Fruit fly (Drosophila melanogaster) whole organism, embryonic: ENCODE data around the gene Ndfip.

Experiments used
- Aef1 ChIP-seq: fragments of 200-800 bp; sonication (Bioruptor generic); IDR thresholded peaks from 3 replicates; pipeline ENCODE4 v1.3.6; 2022; ENCODE audit warnings: missing biosample characterization, missing genetic modification characterization
- Antp ChIP-seq: fragments of 200-800 bp; sonication (Bioruptor generic); optimal IDR thresholded peaks from 3 replicates; lab custom pipeline; 2016; ENCODE audit warnings: missing biosample characterization, missing genetic modification characterization
- Bgb ChIP-seq: fragments of 200-800 bp; sonication (Bioruptor generic); IDR thresholded peaks from 2 replicates; pipeline ENCODE4 v1.3.6; 2022; ENCODE audit warnings: missing biosample characterization, missing genetic modification characterization; ENCODE audit not compliant: partially characterized antibody
- CG10462 ChIP-seq: fragments of 200-800 bp; sonication (Bioruptor generic); optimal IDR thresholded peaks from 2 replicates; lab custom pipeline; 2016; ENCODE audit warnings: missing biosample characterization, missing genetic modification characterization
- CG11247 ChIP-seq: fragments of 200-800 bp; sonication (Bioruptor generic); IDR thresholded peaks from 2 replicates; pipeline ENCODE4 v1.3.6; 2022; ENCODE audit warnings: missing biosample characterization, missing genetic modification characterization
- CG12071 ChIP-seq: fragments of 200-800 bp; sonication (Bioruptor generic); optimal IDR thresholded peaks from 3 replicates; lab custom pipeline; 2018; ENCODE audit warnings: missing biosample characterization, mild to moderate bottlenecking, missing genetic modification characterization
- CG12219 ChIP-seq: fragments of 200-800 bp; sonication (Bioruptor generic); optimal IDR thresholded peaks from 3 replicates; lab custom pipeline; 2018; ENCODE audit warnings: missing biosample characterization, mild to moderate bottlenecking, missing genetic modification characterization
- CG1233 ChIP-seq: fragments of 200-800 bp; sonication (Bioruptor generic); optimal IDR thresholded peaks from 4 replicates; lab custom pipeline; 2018; ENCODE audit warnings: missing biosample characterization, mild to moderate bottlenecking, missing genetic modification characterization
- CG12391 ChIP-seq: fragments of 200-800 bp; sonication (Bioruptor generic); optimal IDR thresholded peaks from 3 replicates; lab custom pipeline; 2018; ENCODE audit warnings: missing biosample characterization, mild to moderate bottlenecking, missing genetic modification characterization, moderate library complexity
- CG12744 ChIP-seq: fragments of 200-800 bp; sonication (Bioruptor generic); optimal IDR thresholded peaks from 2 replicates; lab custom pipeline; 2016; ENCODE audit warnings: missing biosample characterization, missing genetic modification characterization
- CG14014 ChIP-seq: fragments of 200-800 bp; sonication (Bioruptor generic); IDR thresholded peaks from 2 replicates; pipeline ENCODE4 v1.3.6; 2022; ENCODE audit warnings: missing biosample characterization, missing genetic modification characterization
- CG14441 ChIP-seq: fragments of 200-800 bp; sonication (Bioruptor generic); IDR thresholded peaks from 2 replicates; pipeline ENCODE4 v1.3.6; 2022; ENCODE audit warnings: missing biosample characterization, missing genetic modification characterization
- CG14965 ChIP-seq: fragments of 200-800 bp; sonication (Bioruptor generic); optimal IDR thresholded peaks from 2 replicates; lab custom pipeline; 2016; ENCODE audit warnings: missing biosample characterization, missing genetic modification characterization, borderline replicate concordance
- CG15601 ChIP-seq: fragments of 200-800 bp; sonication (Bioruptor generic); optimal IDR thresholded peaks from 3 replicates; lab custom pipeline; 2019; ENCODE audit warnings: missing biosample characterization, mild to moderate bottlenecking, missing genetic modification characterization, moderate library complexity
- CG1602 ChIP-seq: fragments of 200-800 bp; sonication (Bioruptor generic); optimal IDR thresholded peaks from 3 replicates; lab custom pipeline; 2016; ENCODE audit warnings: missing biosample characterization, missing genetic modification characterization
- CG17328 ChIP-seq: fragments of 200-800 bp; sonication (Bioruptor generic); IDR thresholded peaks from 2 replicates; pipeline ENCODE4 v1.3.6; 2022; ENCODE audit warnings: missing biosample characterization, missing genetic modification characterization
- CG31365 ChIP-seq: fragments of 200-800 bp; sonication (Bioruptor generic); optimal IDR thresholded peaks from 2 replicates; lab custom pipeline; 2018; ENCODE audit warnings: missing biosample characterization, mild to moderate bottlenecking, missing genetic modification characterization
- CG4707 ChIP-seq: fragments of 200-800 bp; sonication (Bioruptor generic); optimal IDR thresholded peaks from 2 replicates; lab custom pipeline; 2018; ENCODE audit warnings: missing biosample characterization, mild to moderate bottlenecking, missing genetic modification characterization, moderate library complexity
- CG5245 ChIP-seq: fragments of 200-800 bp; sonication (Bioruptor generic); optimal IDR thresholded peaks from 3 replicates; lab custom pipeline; 2016; ENCODE audit warnings: missing biosample characterization, missing genetic modification characterization
- CG6654 ChIP-seq: fragments of 200-800 bp; sonication (Bioruptor generic); optimal IDR thresholded peaks from 2 replicates; lab custom pipeline; 2017; ENCODE audit warnings: missing biosample characterization, mild to moderate bottlenecking, missing genetic modification characterization
- CG7357 ChIP-seq: fragments of 200-800 bp; sonication (Bioruptor generic); IDR thresholded peaks from 3 replicates; pipeline ENCODE4 v1.3.6; 2022; ENCODE audit warnings: missing biosample characterization, missing genetic modification characterization
- CG7786 ChIP-seq: fragments of 200-800 bp; sonication (Bioruptor generic); optimal IDR thresholded peaks from 2 replicates; lab custom pipeline; 2016; ENCODE audit warnings: missing biosample characterization, missing genetic modification characterization
- CG8478 ChIP-seq: fragments of >200 bp; optimal IDR thresholded peaks from 2 replicates; lab custom pipeline; 2018
- CTCF ChIP-seq: fragments of 200-800 bp; sonication (Bioruptor generic); optimal IDR thresholded peaks from 2 replicates; lab custom pipeline; 2017; ENCODE audit warnings: missing biosample characterization, mild to moderate bottlenecking, missing genetic modification characterization, moderate library complexity
- Eip74EF ChIP-seq, 2 experiments: fragments of 200-800 bp in 1 of 2; fragments of >200 bp in 1 of 2; sonication (Bioruptor generic) in 1 of 2; optimal IDR thresholded peaks; 2 replicates each; lab custom pipeline; 2017 to 2019; ENCODE audit warnings: missing biosample characterization in 2 of 2, missing genetic modification characterization in 2 of 2, mild to moderate bottlenecking in 1 of 2, moderate library complexity in 1 of 2
- Fer1 ChIP-seq: fragments of 200-800 bp; sonication (Bioruptor generic); optimal IDR thresholded peaks from 2 replicates; lab custom pipeline; 2017; ENCODE audit warnings: missing biosample characterization, mild to moderate bottlenecking, missing genetic modification characterization
- HHEX ChIP-seq: fragments of 200-800 bp; sonication (Bioruptor generic); optimal IDR thresholded peaks from 3 replicates; lab custom pipeline; 2017; ENCODE audit warnings: missing biosample characterization, mild to moderate bottlenecking, missing genetic modification characterization, missing genetic modification reagents
- MESR4 ChIP-seq: fragments of 200-800 bp; sonication (Bioruptor generic); optimal IDR thresholded peaks from 2 replicates; lab custom pipeline; 2018; ENCODE audit warnings: missing biosample characterization, mild to moderate bottlenecking, missing genetic modification characterization, moderate library complexity
- Nf-YC ChIP-seq: fragments of 200-800 bp; optimal IDR thresholded peaks from 3 replicates; lab custom pipeline; 2019; ENCODE audit warnings: missing biosample characterization, mild to moderate bottlenecking, missing genetic modification characterization, moderate library complexity
- Rfx ChIP-seq: fragments of 200-800 bp; sonication (Bioruptor generic); IDR thresholded peaks from 2 replicates; pipeline ENCODE4 v1.3.6; 2022; ENCODE audit warnings: missing biosample characterization, missing genetic modification characterization
- Sry-δ ChIP-seq: fragments of 200-800 bp; sonication (Bioruptor generic); optimal IDR thresholded peaks from 2 replicates; lab custom pipeline; 2016; ENCODE audit warnings: missing biosample characterization, missing genetic modification characterization
- Vsx1 ChIP-seq: fragments of 200-800 bp; sonication (Bioruptor generic); optimal IDR thresholded peaks from 2 replicates; lab custom pipeline; 2017; ENCODE audit warnings: missing biosample characterization, mild to moderate bottlenecking, missing genetic modification characterization, missing genetic modification reagents
- ato ChIP-seq: fragments of 200-800 bp; sonication (Bioruptor generic); IDR thresholded peaks from 2 replicates; pipeline ENCODE4 v1.3.6; 2022; ENCODE audit warnings: missing biosample characterization, missing genetic modification characterization; ENCODE audit not compliant: partially characterized antibody
- chm ChIP-seq: fragments of 200-800 bp; sonication (Bioruptor generic); IDR thresholded peaks from 2 replicates; pipeline ENCODE4 v1.3.6; 2022; ENCODE audit warnings: missing biosample characterization, missing genetic modification characterization
- crc ChIP-seq: fragments of 200-800 bp; sonication (Bioruptor generic); optimal IDR thresholded peaks from 2 replicates; lab custom pipeline; 2016; ENCODE audit warnings: missing biosample characterization, missing genetic modification characterization
- crol ChIP-seq: fragments of 200-800 bp; sonication (Bioruptor generic); IDR thresholded peaks from 2 replicates; pipeline ENCODE4 v1.3.6; 2022; ENCODE audit warnings: missing biosample characterization, missing genetic modification characterization
- ems ChIP-seq: fragments of 200-800 bp; sonication (Bioruptor generic); optimal IDR thresholded peaks from 3 replicates; lab custom pipeline; 2016; ENCODE audit warnings: missing biosample characterization, missing genetic modification characterization
- esg ChIP-seq: fragments of 200-800 bp; sonication (Bioruptor generic); conservative IDR thresholded peaks from 2 replicates; pipeline ENCODE4 v1.3.6; 2022; ENCODE audit warnings: missing biosample characterization, missing genetic modification characterization
- ftz-f1 ChIP-seq: fragments of 200-800 bp; sonication (Bioruptor generic); optimal IDR thresholded peaks from 2 replicates; lab custom pipeline; 2016; ENCODE audit warnings: missing biosample characterization, missing genetic modification characterization
- gcm2 ChIP-seq: fragments of 200-800 bp; sonication (Bioruptor generic); optimal IDR thresholded peaks from 2 replicates; lab custom pipeline; 2016; ENCODE audit warnings: missing biosample characterization, missing genetic modification characterization
- insv ChIP-seq, 2 experiments: fragments of 200-800 bp; sonication (Bioruptor generic); optimal IDR thresholded peaks; 3 replicates each; lab custom pipeline; 2016 to 2018; ENCODE audit warnings: missing biosample characterization in 2 of 2, missing genetic modification characterization in 2 of 2
- kah ChIP-seq: fragments of 200-800 bp; sonication (Bioruptor generic); optimal IDR thresholded peaks from 2 replicates; lab custom pipeline; 2018; ENCODE audit warnings: missing biosample characterization, mild to moderate bottlenecking, missing genetic modification characterization
- lilli ChIP-seq: fragments of 200-800 bp; sonication (Bioruptor generic); optimal IDR thresholded peaks from 3 replicates; lab custom pipeline; 2016; ENCODE audit warnings: missing biosample characterization, missing genetic modification characterization
- mam ChIP-seq: fragments of 200-800 bp; sonication (Bioruptor generic); optimal IDR thresholded peaks from 3 replicates; lab custom pipeline; 2016; ENCODE audit warnings: missing biosample characterization, missing genetic modification characterization
- nerfin-2 ChIP-seq: fragments of 200-800 bp; sonication (Bioruptor generic); IDR thresholded peaks from 2 replicates; pipeline ENCODE4 v1.3.6; 2022; ENCODE audit warnings: missing biosample characterization, missing genetic modification characterization; ENCODE audit not compliant: partially characterized antibody
- pita ChIP-seq: fragments of 200-800 bp; sonication (Bioruptor generic); optimal IDR thresholded peaks from 2 replicates; lab custom pipeline; 2017; ENCODE audit warnings: missing biosample characterization, mild to moderate bottlenecking, missing genetic modification characterization
- repo ChIP-seq: fragments of 200-800 bp; sonication (Bioruptor generic); optimal IDR thresholded peaks from 2 replicates; lab custom pipeline; 2016; ENCODE audit warnings: missing biosample characterization, missing genetic modification characterization
- seq ChIP-seq: fragments of 200-800 bp; sonication (Bioruptor generic); IDR thresholded peaks from 2 replicates; pipeline ENCODE4 v1.3.6; 2022; ENCODE audit warnings: missing biosample characterization, missing genetic modification characterization
- ssp ChIP-seq: fragments of 200-800 bp; sonication (Bioruptor generic); IDR thresholded peaks from 2 replicates; pipeline ENCODE4 v1.3.6; 2022; ENCODE audit warnings: missing biosample characterization, missing genetic modification characterization
- yki ChIP-seq: fragments of >200 bp; optimal IDR thresholded peaks from 3 replicates; lab custom pipeline; 2018

Gene Ndfip

DNA sequence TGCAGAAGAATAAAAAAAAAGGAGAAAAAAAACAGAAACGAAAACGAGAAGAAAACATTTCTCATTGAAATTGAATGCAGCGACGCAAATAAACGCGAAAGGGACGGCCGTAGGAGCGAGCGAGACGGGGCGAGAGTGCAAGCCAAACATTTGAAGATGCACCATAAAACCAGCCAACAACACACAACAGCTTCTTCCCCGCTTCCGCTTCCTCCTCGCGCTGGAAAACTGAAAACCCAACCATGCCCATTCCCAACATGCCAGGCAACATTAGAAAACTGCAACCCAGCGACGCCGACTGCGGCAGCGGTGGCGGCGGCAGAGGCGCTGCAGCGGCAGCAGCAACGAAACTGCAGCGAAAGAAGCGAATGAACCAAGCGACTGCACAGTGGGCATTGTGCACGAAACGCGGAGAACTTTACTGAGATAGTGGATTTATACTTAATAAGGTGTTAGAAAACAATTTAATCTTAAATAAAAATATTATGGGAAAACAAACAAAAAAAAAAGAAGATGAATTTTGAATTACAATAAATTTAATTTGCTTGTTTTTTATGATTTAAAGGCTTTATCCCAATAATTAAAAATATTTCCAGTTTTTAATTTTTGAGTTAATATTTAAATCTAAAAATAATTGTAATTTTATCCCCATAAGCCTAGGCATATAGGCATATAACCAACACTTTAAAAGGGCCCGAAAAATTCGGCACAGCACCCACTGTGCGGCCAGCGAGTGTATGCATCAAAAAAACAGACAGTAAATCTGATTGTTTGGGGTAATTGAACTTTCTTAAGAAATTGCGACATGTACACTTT, 43.0 kb downstream of the Ndfip start (continued):
- TF ChIP-seq CG5245 (GFP tag; lab: Kevin White, UChicago) (peak; percentile 35), CG14441 (GFP tag; lab: Robert Waterston, UW) (no peak), MESR4 (GFP tag; lab: Kevin White, UChicago) (no peak), ems (GFP tag; lab: Kevin White, UChicago) (no peak), pita (no peak), Aef1 (GFP tag; lab: Robert Waterston, UW) (no peak), Eip74EF (GFP tag; optimal IDR thresholded peaks at IDR 0.05; lab: Kevin White, UChicago) (peak in 1 of 2 experiments; percentile 90), repo (GFP tag; lab: Kevin White, UChicago) (no peak), insv (GFP tag; optimal IDR thresholded peaks at IDR 0.05; lab: Kevin White, UChicago) (no peak), ato (GFP tag; lab: Robert Waterston, UW) (no peak), ftz-f1 (GFP tag; lab: Kevin White, UChicago) (no peak), Rfx (GFP tag; lab: Robert Waterston, UW) (no peak), CG1602 (GFP tag; lab: Kevin White, UChicago) (peak; percentile 63), CG4707 (GFP tag; lab: Kevin White, UChicago) (peak; percentile 46), CG14014 (no peak), crc (GFP tag; lab: Kevin White, UChicago) (no peak), CG14965 (GFP tag; lab: Kevin White, UChicago) (no peak), chm (no peak), yki (lab: Kevin White, UChicago) (no peak), CG17328 (GFP tag; lab: Robert Waterston, UW) (no peak; the same call in 1 of the 2 replicates), Fer1 (peak; percentile 34), seq (0 out of 2 replicates have a peak, but pooled peaks have one; percentile 27), CG1233 (GFP tag; lab: Kevin White, UChicago) (peak; percentile 64), CG7786 (GFP tag; lab: Kevin White, UChicago) (no peak), mam (GFP tag; lab: Kevin White, UChicago) (no peak), CTCF (GFP tag; lab: Kevin White, UChicago) (peak; percentile 1), CG11247 (no peak), Vsx1 (GFP tag; lab: Kevin White, UChicago) (peak; percentile 7), CG15601 (tag; lab: Kevin White, UChicago) (peak; percentile 79), nerfin-2 (no peak), kah (GFP tag; lab: Kevin White, UChicago) (peak; percentile 24), lilli (GFP tag; lab: Kevin White, UChicago) (peak; percentile 33), CG12071 (no peak), gcm2 (GFP tag; lab: Kevin White, UChicago) (no peak), CG7357 (GFP tag; lab: Robert Waterston, UW) (0 out of 3 replicates have a peak, but pooled peaks have one; percentile 49), CG6654 (GFP tag; lab: Kevin White, UChicago) (peak; percentile 65), Bgb (GFP tag; lab: Robert Waterston, UW) (0 out of 2 replicates have a peak, but pooled peaks have one; percentile 15), CG31365 (tag; lab: Kevin White, UChicago) (no peak), Sry-δ (no peak), ssp (GFP tag; lab: Robert Waterston, UW) (0 out of 2 replicates have a peak, but pooled peaks have one; percentile 33), Nf-YC (tag; lab: Kevin White, UChicago) (no peak), CG12219 (GFP tag; lab: Kevin White, UChicago) (no peak), CG12391 (tag; lab: Kevin White, UChicago) (peak; percentile 80), CG8478 (no peak), Antp (no peak), HHEX (GFP tag; lab: Kevin White, UChicago) (peak; percentile 40), CG10462 (GFP tag; lab: Kevin White, UChicago) (peak; percentile 65), CG12744 (no peak), esg (GFP tag; lab: Robert Waterston, UW) (peak; percentile 27), crol (GFP tag; lab: Robert Waterston, UW) (peak; percentile 52; the same call in 1 of the 2 replicates)
